5 fruit fly cellular contexts compared by ENCODE assay signal in genomic region chr3R:24151924-24152809, dm6.
TF ChIP-seq lines count a peak whose summit lies in the region.

TSS of gene p38a (minus strand) at chr3R:24152321.
TSS of gene CG6178 (plus strand) at chr3R:24152347.

- peak; percentile 48 for TF ChIP-seq CTCF in whole organism, embryonic (GFP tag; optimal IDR thresholded peaks at IDR 0.05; lab: Kevin White, UChicago)

TF ChIP-seq in whole organism, adult, 20 proteins besides CTCF, POLR2A, EP300 and RAD21 (continues in another document):
- TF ChIP-seq CG33017 (tag; optimal IDR thresholded peaks at IDR 0.05; lab: Kevin White, UChicago) (peak; percentile 97), Hr96 (GFP tag; optimal IDR thresholded peaks at IDR 0.05; lab: Kevin White, UChicago) (peak; percentile 60), CG7045 (GFP tag; optimal IDR thresholded peaks at IDR 0.05; lab: Kevin White, UChicago) (peak; percentile 97), CG1620 (GFP tag; optimal IDR thresholded peaks at IDR 0.05; lab: Kevin White, UChicago) (peak; percentile 59), CG14711 (tag; optimal IDR thresholded peaks at IDR 0.05; lab: Kevin White, UChicago) (peak; percentile 96), cic (GFP tag; optimal IDR thresholded peaks at IDR 0.05; lab: Kevin White, UChicago) (peak; percentile 73), pad (GFP tag; optimal IDR thresholded peaks at IDR 0.05; lab: Kevin White, UChicago) (peak; percentile 90), kay (GFP tag; lab: Kevin White, UChicago; ENCODE audit: borderline replicate concordance) (no peak), Clk (GFP tag; optimal IDR thresholded peaks at IDR 0.05; lab: Kevin White, UChicago) (peak; percentile 75), bab1 (GFP tag; optimal IDR thresholded peaks at IDR 0.05; lab: Kevin White, UChicago) (peak; percentile 97), CG7101 (tag; optimal IDR thresholded peaks at IDR 0.05; lab: Kevin White, UChicago) (peak; percentile 99), Crg-1 (GFP tag; optimal IDR thresholded peaks at IDR 0.05; lab: Kevin White, UChicago) (peak; percentile 71), Mnt (GFP tag; optimal IDR thresholded peaks at IDR 0.05; lab: Kevin White, UChicago) (peak; percentile 77), tj (GFP tag; optimal IDR thresholded peaks at IDR 0.05; lab: Kevin White, UChicago) (peak; percentile 85), toe (GFP tag; optimal IDR thresholded peaks at IDR 0.05; lab: Kevin White, UChicago) (peak; percentile 67), ovo (GFP tag; optimal IDR thresholded peaks at IDR 0.05; lab: Kevin White, UChicago) (peak; percentile 80), CG11617 (GFP tag; optimal IDR thresholded peaks at IDR 0.05; lab: Kevin White, UChicago) (peak; percentile 99), cnc (optimal IDR thresholded peaks at IDR 0.05; lab: Kevin White, UChicago) (no peak)

TF ChIP-seq in whole organism, embryonic, 481 proteins besides CTCF, POLR2A, EP300 and RAD21 (continues in another document):
- no peak for TF ChIP-seq unc-4 (GFP tag; IDR thresholded peaks at IDR 0.05; lab: Robert Waterston, UW; ENCODE audit: partially characterized antibody)
- TF ChIP-seq bcd (GFP tag; optimal IDR thresholded peaks at IDR 0.05; lab: Kevin White, UChicago): peak; percentile 98
- peak; percentile 93 for TF ChIP-seq gsb (GFP tag; IDR thresholded peaks at IDR 0.05; lab: Robert Waterston, UW)
- no peak for TF ChIP-seq Kr (GFP tag; optimal IDR thresholded peaks at IDR 0.05; lab: Kevin White, UChicago)
- TF ChIP-seq CG9876 (GFP tag; optimal IDR thresholded peaks at IDR 0.05; lab: Kevin White, UChicago): peak; percentile 13
- peak; percentile 96 for TF ChIP-seq CG10366 (GFP tag; IDR thresholded peaks at IDR 0.05; lab: Robert Waterston, UW)
- peak; percentile 97 for TF ChIP-seq sisA (GFP tag; IDR thresholded peaks at IDR 0.05; lab: Robert Waterston, UW)
- TF ChIP-seq CG33213 (GFP tag; optimal IDR thresholded peaks at IDR 0.05; lab: Kevin White, UChicago): peak; percentile 14
- TF ChIP-seq pzg (GFP tag; optimal IDR thresholded peaks at IDR 0.05; lab: Kevin White, UChicago): peak; percentile 52
- peak; percentile 95 for TF ChIP-seq oc (tag; optimal IDR thresholded peaks at IDR 0.05; lab: Kevin White, UChicago)
- TF ChIP-seq CG10147 (GFP tag; optimal IDR thresholded peaks at IDR 0.05; lab: Kevin White, UChicago): peak; percentile 98
- peak; percentile 88 for TF ChIP-seq ara (GFP tag; IDR thresholded peaks at IDR 0.05; lab: Robert Waterston, UW)
- no peak for TF ChIP-seq CG42726 (GFP tag; IDR thresholded peaks at IDR 0.05; lab: Robert Waterston, UW; ENCODE audit: partially characterized antibody)
- peak; percentile 78 for TF ChIP-seq CG8765 (GFP tag; IDR thresholded peaks at IDR 0.05; lab: Robert Waterston, UW)
- peak; percentile 49 for TF ChIP-seq emc (GFP tag; optimal IDR thresholded peaks at IDR 0.05; lab: Kevin White, UChicago)
- TF ChIP-seq dysf (GFP tag; IDR thresholded peaks at IDR 0.05; lab: Robert Waterston, UW): peak; percentile 98
- peak; percentile 96 for TF ChIP-seq Dbx (GFP tag; IDR thresholded peaks at IDR 0.05; lab: Robert Waterston, UW)
- peak; percentile 97 for TF ChIP-seq CG14014 (GFP tag; IDR thresholded peaks at IDR 0.05; lab: Robert Waterston, UW)

TF ChIP-seq in whole organism, prepupa, 60 proteins besides CTCF, POLR2A, EP300 and RAD21 (continues in another document):
- TF ChIP-seq OdsH (GFP tag; optimal IDR thresholded peaks at IDR 0.05; lab: Kevin White, UChicago): peak; percentile 98
- peak; percentile 89 to 97 for TF ChIP-seq salr (GFP tag; optimal IDR thresholded peaks at IDR 0.05; lab: Kevin White, UChicago)
- peak; percentile 81 for TF ChIP-seq Eip93F (GFP tag; optimal IDR thresholded peaks at IDR 0.05; lab: Kevin White, UChicago)
- peak; percentile 91 for TF ChIP-seq Sox14 (GFP tag; optimal IDR thresholded peaks at IDR 0.05; lab: Kevin White, UChicago)
- peak; percentile 94 for TF ChIP-seq Sox15 (GFP tag; optimal IDR thresholded peaks at IDR 0.05; lab: Kevin White, UChicago)
- peak; percentile 97 for TF ChIP-seq CG10669 (GFP tag; optimal IDR thresholded peaks at IDR 0.05; lab: Kevin White, UChicago)
- peak; percentile 100 for TF ChIP-seq CG8119 (GFP tag; IDR thresholded peaks at IDR 0.05; lab: Robert Waterston, UW)
- peak; percentile 86 for TF ChIP-seq fkh (GFP tag; optimal IDR thresholded peaks at IDR 0.05; lab: Kevin White, UChicago)
- peak; percentile 84 for TF ChIP-seq Hr39 (GFP tag; optimal IDR thresholded peaks at IDR 0.05; lab: Kevin White, UChicago)
- peak; percentile 82 for TF ChIP-seq Smox (GFP tag; optimal IDR thresholded peaks at IDR 0.05; lab: Kevin White, UChicago)
- TF ChIP-seq acj6 (GFP tag; optimal IDR thresholded peaks at IDR 0.05; lab: Kevin White, UChicago): peak; percentile 98
- TF ChIP-seq topi (GFP tag; optimal IDR thresholded peaks at IDR 0.05; lab: Kevin White, UChicago): peak; percentile 92
- TF ChIP-seq CG8632 (GFP tag; optimal IDR thresholded peaks at IDR 0.05; lab: Kevin White, UChicago): peak; percentile 99
- TF ChIP-seq Sox102F (GFP tag; optimal IDR thresholded peaks at IDR 0.05; lab: Kevin White, UChicago): peak; percentile 93
- TF ChIP-seq dsx (GFP tag; optimal IDR thresholded peaks at IDR 0.05; lab: Kevin White, UChicago; ENCODE audit: poor library complexity, severe bottlenecking): peak; percentile 98
- TF ChIP-seq CG3919 (GFP tag; optimal IDR thresholded peaks at IDR 0.05; lab: Kevin White, UChicago): peak; percentile 96
- TF ChIP-seq CG7368 (GFP tag; optimal IDR thresholded peaks at IDR 0.05; lab: Kevin White, UChicago): peak; percentile 95
- peak; percentile 97 for TF ChIP-seq Eip78C (GFP tag; lab: Kevin White, UChicago)
- TF ChIP-seq Ets21C (GFP tag; optimal IDR thresholded peaks at IDR 0.05; lab: Kevin White, UChicago): peak; percentile 72

TF ChIP-seq in whole organism, pupa, 21 proteins besides CTCF, POLR2A, EP300 and RAD21:
- TF ChIP-seq fd96Ca (GFP tag; IDR thresholded peaks at IDR 0.05; lab: Robert Waterston, UW): peak; percentile 95
- TF ChIP-seq CG14655 (GFP tag; optimal IDR thresholded peaks at IDR 0.05; lab: Kevin White, UChicago): peak; percentile 99
- peak; percentile 98 for TF ChIP-seq CG32121 (GFP tag; IDR thresholded peaks at IDR 0.05; lab: Robert Waterston, UW)
- TF ChIP-seq CG8301 (tag; optimal IDR thresholded peaks at IDR 0.05; lab: Kevin White, UChicago): peak; percentile 98
- peak; percentile 99 for TF ChIP-seq CG15710 (tag; optimal IDR thresholded peaks at IDR 0.05; lab: Kevin White, UChicago)
- peak; percentile 74 for TF ChIP-seq gl (tag; optimal IDR thresholded peaks at IDR 0.05; lab: Kevin White, UChicago)
- TF ChIP-seq CG9948 (tag; optimal IDR thresholded peaks at IDR 0.05; lab: Kevin White, UChicago): peak; percentile 99
- peak; percentile 89 for TF ChIP-seq CG12605 (GFP tag; IDR thresholded peaks at IDR 0.05; lab: Robert Waterston, UW)
- TF ChIP-seq EcR (GFP tag; optimal IDR thresholded peaks at IDR 0.05; lab: Kevin White, UChicago): peak; percentile 63
- peak; percentile 97 for TF ChIP-seq Ets98B (GFP tag; IDR thresholded peaks at IDR 0.05; lab: Robert Waterston, UW)
- TF ChIP-seq CG17806 (tag; optimal IDR thresholded peaks at IDR 0.05; lab: Kevin White, UChicago): peak; percentile 98
- TF ChIP-seq D1 (tag; optimal IDR thresholded peaks at IDR 0.05; lab: Kevin White, UChicago): no peak
- TF ChIP-seq Pif1B (GFP tag; optimal IDR thresholded peaks at IDR 0.05; lab: Kevin White, UChicago): peak; percentile 97
- TF ChIP-seq CG8159 (tag; optimal IDR thresholded peaks at IDR 0.05; lab: Kevin White, UChicago): peak; percentile 99
- peak; percentile 97 for TF ChIP-seq CG4496 (GFP tag; IDR thresholded peaks at IDR 0.05; lab: Robert Waterston, UW)
- TF ChIP-seq CG10348 (GFP tag; IDR thresholded peaks at IDR 0.05; lab: Robert Waterston, UW): peak; percentile 91
- peak; percentile 97 for TF ChIP-seq rn (GFP tag; IDR thresholded peaks at IDR 0.05; lab: Robert Waterston, UW)
- peak; percentile 91 for TF ChIP-seq Pif1A (GFP tag; optimal IDR thresholded peaks at IDR 0.05; lab: Kevin White, UChicago)
- peak; percentile 94 for TF ChIP-seq CG34367 (tag; optimal IDR thresholded peaks at IDR 0.05; lab: Kevin White, UChicago)
- TF ChIP-seq CG13204 (GFP tag; optimal IDR thresholded peaks at IDR 0.05; lab: Kevin White, UChicago): peak; percentile 89
- peak; percentile 98 for TF ChIP-seq Snoo (tag; optimal IDR thresholded peaks at IDR 0.05; lab: Kevin White, UChicago)

TF ChIP-seq in whole organism, wandering third instar larva, 38 proteins besides CTCF, POLR2A, EP300 and RAD21 (continues in another document):
- TF ChIP-seq psq (GFP tag; optimal IDR thresholded peaks at IDR 0.05; lab: Kevin White, UChicago) (peak; percentile 97), br (GFP tag; optimal IDR thresholded peaks at IDR 0.05; lab: Kevin White, UChicago) (peak; percentile 85), dsf (GFP tag; optimal IDR thresholded peaks at IDR 0.05; lab: Kevin White, UChicago; ENCODE audit: borderline replicate concordance) (peak; percentile 66), Hr78 (GFP tag; optimal IDR thresholded peaks at IDR 0.05; lab: Kevin White, UChicago) (no peak), Myc (optimal IDR thresholded peaks at IDR 0.05; lab: Kevin White, UChicago) (peak; percentile 55), CG9705 (GFP tag; optimal IDR thresholded peaks at IDR 0.05; lab: Kevin White, UChicago) (peak; percentile 91), Jra (GFP tag; optimal IDR thresholded peaks at IDR 0.05; lab: Kevin White, UChicago) (peak; percentile 66), ey (GFP tag; optimal IDR thresholded peaks at IDR 0.05; lab: Kevin White, UChicago) (peak; percentile 73), foxo (GFP tag; optimal IDR thresholded peaks at IDR 0.05; lab: Kevin White, UChicago) (peak in 1 of 2 experiments; percentile 96), sage (GFP tag; optimal IDR thresholded peaks at IDR 0.05; lab: Kevin White, UChicago) (peak; percentile 65), Dif (GFP tag; optimal IDR thresholded peaks at IDR 0.05; lab: Kevin White, UChicago; ENCODE audit: partially characterized antibody) (no peak), fru (GFP tag; optimal IDR thresholded peaks at IDR 0.05; lab: Kevin White, UChicago) (peak; percentile 92), CrebA (GFP tag; optimal IDR thresholded peaks at IDR 0.05; lab: Kevin White, UChicago; ENCODE audit: borderline replicate concordance) (no peak), pan (optimal IDR thresholded peaks at IDR 0.05; lab: Kevin White, UChicago) (no peak), usp (GFP tag; optimal IDR thresholded peaks at IDR 0.05; lab: Kevin White, UChicago) (no peak), brk (GFP tag; optimal IDR thresholded peaks at IDR 0.05; lab: Kevin White, UChicago) (no peak), sv (GFP tag; optimal IDR thresholded peaks at IDR 0.05; lab: Kevin White, UChicago) (peak; percentile 56), Mio (GFP tag; optimal IDR thresholded peaks at IDR 0.05; lab: Kevin White, UChicago) (peak; percentile 37), Rel (GFP tag; optimal IDR thresholded peaks at IDR 0.05; lab: Kevin White, UChicago) (peak; percentile 37), Rel (tag; optimal IDR thresholded peaks at IDR 0.05; lab: Kevin White, UChicago) (peak; percentile 86), HLH106 (tag; optimal IDR thresholded peaks at IDR 0.05; lab: Kevin White, UChicago) (peak; percentile 99), CG32264 (GFP tag; optimal IDR thresholded peaks at IDR 0.05; lab: Kevin White, UChicago) (peak; percentile 20), Hnf4 (GFP tag; optimal IDR thresholded peaks at IDR 0.05; lab: Kevin White, UChicago) (peak; percentile 62)
